Worm (Caenorhabditis elegans) whole organism, L3 larva: ENCODE measurements around the gene ZK682.7.

Experiments
- R02D3.7 ChIP-seq: fragments of 150-350 bp; optimal IDR thresholded peaks from 2 replicates; lab custom pipeline; 2014; ENCODE audit warnings: missing biosample characterization, missing genetic modification characterization
- ZK546.5 ChIP-seq: sonication (generic microtip); optimal IDR thresholded peaks from 2 replicates; lab custom pipeline; 2017; ENCODE audit warnings: missing biosample characterization, missing genetic modification characterization
- aly-2 ChIP-seq: fragments of 150-350 bp; optimal IDR thresholded peaks from 2 replicates; lab custom pipeline; 2014; ENCODE audit warnings: missing biosample characterization, missing genetic modification characterization
- ama-1 ChIP-seq: fragments of 150-350 bp; optimal IDR thresholded peaks from 2 replicates; lab custom pipeline; 2018
- ceh-16 ChIP-seq: sonication (generic microtip); optimal IDR thresholded peaks from 2 replicates; lab custom pipeline; 2017; ENCODE audit warnings: missing biosample characterization, missing genetic modification characterization
- ceh-28 ChIP-seq: fragments of 150-350 bp; optimal IDR thresholded peaks from 2 replicates; lab custom pipeline; 2014; ENCODE audit warnings: missing biosample characterization, missing genetic modification reagents, missing genetic modification characterization
- ceh-82 ChIP-seq: fragments of 150-350 bp; optimal IDR thresholded peaks from 2 replicates; lab custom pipeline; 2014; ENCODE audit warnings: missing biosample characterization, missing genetic modification characterization
- ceh-9 ChIP-seq: sonication (generic microtip); optimal IDR thresholded peaks from 2 replicates; lab custom pipeline; 2018; ENCODE audit warnings: missing biosample characterization, missing genetic modification characterization
- daf-12 ChIP-seq: fragments of 150-350 bp; optimal IDR thresholded peaks from 2 replicates; lab custom pipeline; 2014; ENCODE audit warnings: missing biosample characterization, missing genetic modification reagents, missing genetic modification characterization
- egl-27 ChIP-seq: sonication (generic microtip); optimal IDR thresholded peaks from 4 replicates; lab custom pipeline; 2017; ENCODE audit warnings: missing biosample characterization, missing genetic modification reagents, missing genetic modification characterization
- egl-5 ChIP-seq: fragments of 150-350 bp; optimal IDR thresholded peaks from 2 replicates; lab custom pipeline; 2017; ENCODE audit warnings: missing biosample characterization, missing genetic modification reagents, missing genetic modification characterization, inconsistent platforms
- elt-1 ChIP-seq: fragments of 150-350 bp; optimal IDR thresholded peaks from 2 replicates; lab custom pipeline; 2014; ENCODE audit warnings: missing biosample characterization, missing genetic modification characterization
- elt-2 ChIP-seq: sonication (generic microtip); optimal IDR thresholded peaks from 2 replicates; lab custom pipeline; 2016; ENCODE audit warnings: missing genetic modification reagents, mild to moderate bottlenecking, missing genetic modification characterization, missing compliant biosample characterization
- elt-3 ChIP-seq, 3 experiments: fragments of 150-350 bp in 1 of 3; sonication (generic microtip) in 2 of 3; optimal IDR thresholded peaks; 2 replicates in 2 of 3; 4 replicates in 1 of 3; lab custom pipeline; 2014 to 2017; ENCODE audit warnings: missing biosample characterization in 3 of 3, missing genetic modification characterization in 3 of 3
- eor-1 ChIP-seq, 2 experiments: fragments of 150-350 bp; optimal IDR thresholded peaks; 2 replicates each; lab custom pipeline; 2014 to 2018; ENCODE audit warnings: missing biosample characterization in 2 of 2, missing genetic modification characterization in 2 of 2
- fkh-10 ChIP-seq: sonication (generic microtip); optimal IDR thresholded peaks from 2 replicates; lab custom pipeline; 2017; ENCODE audit warnings: missing biosample characterization, missing genetic modification reagents, missing genetic modification characterization
- fkh-2 ChIP-seq: fragments of 150-350 bp; optimal IDR thresholded peaks from 2 replicates; lab custom pipeline; 2014; ENCODE audit warnings: missing biosample characterization, missing genetic modification reagents, missing genetic modification characterization
- fos-1 ChIP-seq: fragments of 150-350 bp; optimal IDR thresholded peaks from 2 replicates; lab custom pipeline; 2014; ENCODE audit warnings: missing biosample characterization, missing genetic modification characterization
- hmg-11 ChIP-seq: sonication (generic microtip); optimal IDR thresholded peaks from 2 replicates; lab custom pipeline; 2016; ENCODE audit warnings: missing genetic modification characterization, missing compliant biosample characterization
- lin-15B ChIP-seq: fragments of 150-350 bp; optimal IDR thresholded peaks from 2 replicates; lab custom pipeline; 2014; ENCODE audit warnings: missing biosample characterization, missing genetic modification characterization
- lin-39 ChIP-seq: fragments of 150-350 bp; optimal IDR thresholded peaks from 2 replicates; lab custom pipeline; 2018; ENCODE audit warnings: missing biosample characterization, missing genetic modification reagents, missing genetic modification characterization
- lsy-12 ChIP-seq: sonication (generic microtip); optimal IDR thresholded peaks from 2 replicates; lab custom pipeline; 2016; ENCODE audit warnings: mild to moderate bottlenecking, missing genetic modification characterization, missing compliant biosample characterization
- mdl-1 ChIP-seq: fragments of 150-350 bp; optimal IDR thresholded peaks from 2 replicates; lab custom pipeline; 2014; ENCODE audit warnings: missing biosample characterization, missing genetic modification characterization
- mml-1 ChIP-seq: fragments of 150-350 bp; sonication (generic microtip); optimal IDR thresholded peaks from 3 replicates; lab custom pipeline; 2014; ENCODE audit warnings: missing biosample characterization, missing genetic modification characterization
- nfya-1 ChIP-seq: sonication (generic microtip); optimal IDR thresholded peaks from 2 replicates; lab custom pipeline; 2017; ENCODE audit warnings: missing genetic modification characterization, mild to moderate bottlenecking, missing compliant biosample characterization, antibody characterized with exemption, moderate library complexity; ENCODE audit not compliant: insufficient read depth
- nhr-11 ChIP-seq: fragments of 150-350 bp; optimal IDR thresholded peaks from 2 replicates; lab custom pipeline; 2014; ENCODE audit warnings: missing biosample characterization, missing genetic modification characterization
- nhr-12 ChIP-seq: fragments of 150-350 bp; optimal IDR thresholded peaks from 2 replicates; lab custom pipeline; 2014; ENCODE audit warnings: missing biosample characterization, missing genetic modification characterization
- nhr-23 ChIP-seq: fragments of 150-350 bp; optimal IDR thresholded peaks from 2 replicates; lab custom pipeline; 2014; ENCODE audit warnings: missing biosample characterization, missing genetic modification reagents, missing genetic modification characterization
- nhr-25 ChIP-seq: sonication (generic microtip); optimal IDR thresholded peaks from 2 replicates; lab custom pipeline; 2017; ENCODE audit warnings: missing biosample characterization, missing genetic modification characterization
- nhr-28 ChIP-seq: fragments of 150-350 bp; optimal IDR thresholded peaks from 2 replicates; lab custom pipeline; 2014; ENCODE audit warnings: missing biosample characterization, missing genetic modification characterization
- nhr-43 ChIP-seq: sonication (generic microtip); optimal IDR thresholded peaks from 2 replicates; lab custom pipeline; 2016; ENCODE audit warnings: mild to moderate bottlenecking, missing genetic modification characterization, missing compliant biosample characterization; ENCODE audit not compliant: poor library complexity, severe bottlenecking
- nhr-67 ChIP-seq: fragments of 150-350 bp; optimal IDR thresholded peaks from 2 replicates; lab custom pipeline; 2014; ENCODE audit warnings: missing biosample characterization, missing genetic modification characterization
- nhr-76 ChIP-seq: fragments of 150-350 bp; sonication (generic microtip); optimal IDR thresholded peaks from 5 replicates; lab custom pipeline; 2014; ENCODE audit warnings: missing biosample characterization, missing genetic modification characterization
- nhr-77 ChIP-seq: fragments of 150-350 bp; optimal IDR thresholded peaks from 2 replicates; lab custom pipeline; 2014; ENCODE audit warnings: missing biosample characterization, missing genetic modification characterization
- pha-4 ChIP-seq: fragments of 150-350 bp; optimal IDR thresholded peaks from 2 replicates; lab custom pipeline; 2014; ENCODE audit warnings: missing biosample characterization, missing genetic modification reagents, missing genetic modification characterization
- pqm-1 ChIP-seq: fragments of 150-350 bp; optimal IDR thresholded peaks from 2 replicates; lab custom pipeline; 2017; ENCODE audit warnings: missing biosample characterization, missing genetic modification characterization, inconsistent platforms
- sea-2 ChIP-seq: fragments of 150-350 bp; sonication (generic microtip); optimal IDR thresholded peaks from 4 replicates; lab custom pipeline; 2014; ENCODE audit warnings: missing biosample characterization, missing genetic modification reagents, missing genetic modification characterization
- skn-1 ChIP-seq: fragments of 150-350 bp; optimal IDR thresholded peaks from 2 replicates; lab custom pipeline; 2014; ENCODE audit warnings: missing biosample characterization, missing genetic modification characterization
- snpc-4 ChIP-seq: fragments of 150-350 bp; optimal IDR thresholded peaks from 2 replicates; lab custom pipeline; 2014; ENCODE audit warnings: missing biosample characterization, missing genetic modification characterization
- tbx-2 ChIP-seq: sonication (generic microtip); optimal IDR thresholded peaks from 2 replicates; lab custom pipeline; 2016; ENCODE audit warnings: mild to moderate bottlenecking, missing genetic modification characterization, missing compliant biosample characterization
- unc-39 ChIP-seq: sonication (generic microtip); optimal IDR thresholded peaks from 4 replicates; lab custom pipeline; 2017; ENCODE audit warnings: missing biosample characterization, missing genetic modification characterization
- unc-62 ChIP-seq: fragments of 150-350 bp; sonication (generic microtip); optimal IDR thresholded peaks from 4 replicates; lab custom pipeline; 2014; ENCODE audit warnings: missing biosample characterization, missing genetic modification reagents, missing genetic modification characterization
- zag-1 ChIP-seq: fragments of 150-350 bp; optimal IDR thresholded peaks from 2 replicates; lab custom pipeline; 2014; ENCODE audit warnings: missing biosample characterization, missing genetic modification characterization

ZK682.7 gene

ce11 chrV:9282110-9282509, 9.9 kb downstream of the ZK682.7 start, which contains the start of gene hlh-10:
Gene hlh-10 (minus strand): TSS chrV:9282210.
- TF ChIP-seq nhr-67 (tag; lab: Kevin White, UChicago) (no peak), ceh-82 (tag; lab: Kevin White, UChicago) (no peak), fos-1 (tag; lab: Kevin White, UChicago) (no peak), fkh-10 (no peak), unc-62 (no peak), sea-2 (no peak), lin-39 (tag; lab: Kevin White, UChicago) (no peak), eor-1 (tag; optimal IDR thresholded peaks at IDR 0.05; lab: Kevin White, UChicago) (no peak), ceh-16 (no peak), nhr-77 (tag; lab: Kevin White, UChicago) (no peak), tbx-2 (tag; lab: Kevin White, UChicago) (no peak), pqm-1 (tag; lab: Kevin White, UChicago) (no peak), egl-27 (no peak), lsy-12 (no peak), mdl-1 (tag; lab: Kevin White, UChicago) (no peak)

DNA sequence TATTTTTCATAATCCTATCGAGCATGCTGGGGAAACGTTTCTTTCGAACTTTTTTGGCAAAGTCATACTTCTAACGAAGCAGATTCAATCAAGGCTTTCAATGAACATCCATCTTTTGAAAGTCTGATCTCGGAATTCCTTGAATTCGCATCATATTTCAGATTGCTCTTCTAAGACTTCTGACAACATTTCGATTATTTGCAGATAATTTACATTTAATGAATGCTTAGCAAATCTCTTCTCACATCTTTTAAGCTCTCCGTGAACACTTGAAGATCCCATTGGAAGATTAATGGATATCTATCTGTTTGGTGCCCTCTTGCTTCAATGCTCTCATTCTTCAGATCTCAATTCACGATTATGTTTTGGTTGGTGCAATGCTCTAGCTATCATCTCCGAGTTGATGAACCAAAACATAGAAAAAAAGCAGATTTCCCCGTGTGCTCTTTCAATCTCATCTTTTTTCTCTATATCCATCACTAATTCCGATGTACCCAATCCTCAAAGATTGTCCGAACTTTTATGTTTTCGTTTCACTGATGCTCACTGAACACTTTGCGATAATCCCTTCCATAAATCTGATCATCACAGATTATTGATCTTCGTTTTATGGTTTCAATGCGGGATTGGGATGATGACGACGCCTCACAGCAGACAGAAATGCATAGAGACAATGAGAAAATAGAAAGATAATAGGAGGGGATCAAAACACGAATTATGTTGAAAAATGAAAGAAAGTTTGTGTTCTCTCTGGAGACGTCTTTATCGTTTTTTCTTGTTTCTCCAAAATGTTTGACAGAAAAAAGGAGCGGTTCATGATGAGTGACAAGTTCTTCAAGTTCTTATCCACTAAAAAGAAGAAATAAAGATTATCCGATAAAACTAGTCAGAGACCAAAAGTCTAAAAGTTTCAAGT, 17.6 kb downstream of the ZK682.7 start:
- peak; percentile 7 for TF ChIP-seq nhr-23 (tag; lab: Kevin White, UChicago)
- no peak for TF ChIP-seq ceh-9
- peak; percentile 66 for TF ChIP-seq nhr-43 (tag; lab: Kevin White, UChicago)
- TF ChIP-seq elt-1 (tag; lab: Kevin White, UChicago), result peak; percentile 85
- no peak for TF ChIP-seq zag-1 (tag; lab: Kevin White, UChicago)
- TF ChIP-seq unc-62, result peak; percentile 56
- TF ChIP-seq fos-1 (tag; lab: Kevin White, UChicago), result no peak
- no peak for TF ChIP-seq fkh-2 (tag; lab: Kevin White, UChicago)
- no peak for TF ChIP-seq nhr-67 (tag; lab: Kevin White, UChicago)
- no peak for TF ChIP-seq pqm-1 (tag; lab: Kevin White, UChicago)
- TF ChIP-seq, all 47 proteins: peak for 4

- peak; percentile 95 for TF ChIP-seq lin-39 (tag; lab: Kevin White, UChicago)
- TF ChIP-seq nhr-25, result no peak
- TF ChIP-seq skn-1 (tag; lab: Kevin White, UChicago), result no peak
- TF ChIP-seq snpc-4 (tag; lab: Kevin White, UChicago), result peak; percentile 45
- no peak for TF ChIP-seq ceh-9
- TF ChIP-seq elt-3 (tag; optimal IDR thresholded peaks at IDR 0.05; lab: Kevin White, UChicago), result no peak
- peak; percentile 46 for TF ChIP-seq fkh-10
- TF ChIP-seq nhr-23 (tag; lab: Kevin White, UChicago), result no peak
- no peak for TF ChIP-seq nhr-67 (tag; lab: Kevin White, UChicago)
- peak; percentile 45 for TF ChIP-seq lin-15B (tag; lab: Kevin White, UChicago)
- no peak for TF ChIP-seq aly-2 (tag; lab: Kevin White, UChicago)
- peak; percentile 31 for TF ChIP-seq tbx-2 (tag; lab: Kevin White, UChicago)
- TF ChIP-seq pha-4, result peak; percentile 33
- TF ChIP-seq pqm-1 (tag; lab: Kevin White, UChicago), result no peak
- TF ChIP-seq fos-1 (tag; lab: Kevin White, UChicago), result no peak
- no peak for TF ChIP-seq elt-2
- no peak for TF ChIP-seq ZK546.5 (tag; lab: Kevin White, UChicago)
- TF ChIP-seq fkh-2 (tag; lab: Kevin White, UChicago), result no peak
- peak; percentile 21 for TF ChIP-seq egl-27
- no peak for TF ChIP-seq ceh-16
- TF ChIP-seq elt-1 (tag; lab: Kevin White, UChicago), result no peak
- TF ChIP-seq unc-62, result peak; percentile 53
- TF ChIP-seq sea-2, result no peak
- TF ChIP-seq ama-1 (lab: Kevin White, UChicago), result no peak
- TF ChIP-seq nfya-1, result peak; percentile 70
- TF ChIP-seq ceh-82 (tag; lab: Kevin White, UChicago), result no peak
- peak; percentile 9 for TF ChIP-seq R02D3.7 (tag; lab: Kevin White, UChicago)
- TF ChIP-seq nhr-76 (tag; lab: Kevin White, UChicago), result no peak
- no peak for TF ChIP-seq nhr-12
- TF ChIP-seq unc-39 (tag; lab: Kevin White, UChicago), result no peak
- TF ChIP-seq nhr-77 (tag; lab: Kevin White, UChicago), result no peak
- TF ChIP-seq ceh-28 (tag; lab: Kevin White, UChicago), result peak; percentile 59
- TF ChIP-seq nhr-11 (tag; lab: Kevin White, UChicago), result no peak
- TF ChIP-seq hmg-11 (tag; lab: Kevin White, UChicago), result peak; percentile 79
- TF ChIP-seq mdl-1 (tag; lab: Kevin White, UChicago), result no peak
- peak; percentile 40 for TF ChIP-seq nhr-43 (tag; lab: Kevin White, UChicago)
- no peak for TF ChIP-seq daf-12 (tag; lab: Kevin White, UChicago)
- peak; percentile 8 for TF ChIP-seq egl-5 (tag; lab: Kevin White, UChicago)
- no peak for TF ChIP-seq mml-1 (tag; lab: Kevin White, UChicago)
- no peak for TF ChIP-seq nhr-28 (tag; lab: Kevin White, UChicago)
Observed at ce11 chrV:9273587-9273986, 18.4 kb downstream of the ZK682.7 start.
